Worm (Caenorhabditis elegans) whole organism, L1 larva: Measurements from ENCODE around the gene lsm-1.

Experiments used
- aly-2 ChIP-seq: fragments of 150-350 bp; optimal IDR thresholded peaks from 2 replicates; lab custom pipeline; 2014; ENCODE audit warnings: missing biosample characterization, missing genetic modification characterization
- lin-13 ChIP-seq: fragments of 150-350 bp; optimal IDR thresholded peaks from 2 replicates; lab custom pipeline; 2014; ENCODE audit warnings: missing biosample characterization, missing genetic modification reagents, missing genetic modification characterization
- nhr-11 ChIP-seq: fragments of 150-350 bp; optimal IDR thresholded peaks from 2 replicates; lab custom pipeline; 2014; ENCODE audit warnings: missing biosample characterization, missing genetic modification characterization
- nhr-47 ChIP-seq: sonication (generic microtip); optimal IDR thresholded peaks from 2 replicates; lab custom pipeline; 2016; ENCODE audit warnings: mild to moderate bottlenecking, missing genetic modification characterization, moderate library complexity, missing compliant biosample characterization
- skn-1 ChIP-seq: fragments of 150-350 bp; optimal IDR thresholded peaks from 2 replicates; lab custom pipeline; 2014; ENCODE audit warnings: missing biosample characterization, missing genetic modification characterization
- sox-4 ChIP-seq: sonication (generic microtip); optimal IDR thresholded peaks from 2 replicates; lab custom pipeline; 2016; ENCODE audit warnings: missing genetic modification characterization, missing compliant biosample characterization
- tlp-1 ChIP-seq: fragments of 150-350 bp; optimal IDR thresholded peaks from 2 replicates; lab custom pipeline; 2014; ENCODE audit warnings: missing biosample characterization, missing genetic modification characterization
- unc-130 ChIP-seq: fragments of 150-350 bp; optimal IDR thresholded peaks from 2 replicates; lab custom pipeline; 2017; ENCODE audit warnings: missing biosample characterization, missing genetic modification characterization, inconsistent platforms

DNA sequence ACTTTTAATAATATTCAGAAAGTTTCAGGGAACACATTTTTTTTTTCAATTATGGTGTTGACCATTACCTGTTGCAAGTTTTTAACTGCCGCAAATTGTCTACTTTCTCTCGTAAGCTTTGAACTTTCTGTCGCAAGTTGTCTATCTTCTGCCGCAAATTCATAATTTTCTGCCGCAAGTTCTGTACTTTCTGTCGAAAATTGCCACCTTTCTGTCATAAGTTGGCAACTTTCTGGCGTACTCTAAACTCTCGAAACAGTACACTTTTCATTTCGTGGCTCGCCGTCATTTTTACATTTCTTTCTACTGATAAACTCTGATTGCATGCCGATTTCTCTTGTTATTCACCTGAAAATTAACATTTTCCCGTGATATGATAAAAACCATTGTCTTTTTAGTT lies 28.6 kb downstream of the lsm-1 start:
- TF ChIP-seq aly-2 (no peak), lin-13 (no peak), sox-4 (tag; lab: Kevin White, UChicago) (no peak), nhr-47 (tag; lab: Kevin White, UChicago) (no peak), skn-1 (no peak), unc-130 (no peak), tlp-1 (no peak), nhr-11 (tag; lab: Kevin White, UChicago) (no peak)
